Fruit fly (Drosophila melanogaster): ENCODE measurements around the gene M1BP.
A peak's percentile ranks its signal among the peaks of the same experiment; 100 is the strongest.

The M1BP gene

DNA sequence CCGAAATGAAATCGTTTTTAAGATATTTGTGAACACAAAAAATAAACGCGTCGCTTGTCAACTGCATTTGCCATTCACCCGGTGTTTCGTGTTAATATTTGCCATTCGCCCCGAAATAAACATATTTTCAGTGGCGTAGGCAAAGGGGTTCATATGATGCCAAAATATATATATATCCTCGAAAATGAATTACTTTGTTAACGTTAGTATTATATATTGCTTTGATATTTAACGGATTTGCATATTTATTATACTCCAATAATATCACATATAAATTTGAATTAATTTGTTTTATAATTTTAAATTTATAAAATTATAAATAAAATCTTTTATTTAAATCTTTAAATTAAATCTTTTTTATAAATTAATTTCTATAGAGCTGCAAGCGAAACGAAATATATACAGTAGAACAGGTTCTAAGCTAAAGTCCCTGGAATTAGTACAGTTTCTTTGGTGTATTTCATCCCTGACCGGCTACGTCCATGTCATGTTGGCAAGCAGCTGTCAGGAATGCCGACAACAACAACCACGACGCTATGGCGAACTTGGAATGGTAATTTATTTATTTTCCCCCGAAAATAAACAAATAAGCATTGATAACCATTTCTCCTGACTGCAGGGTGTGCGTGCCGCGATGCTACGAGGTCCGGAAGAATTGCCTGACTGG, at the start of gene M1BP, which contains the start of gene CG8202:
TSS of gene M1BP (minus strand) at position 102 of the 667 bp plus-strand sequence.
TSS of gene CG8202 (plus strand) at position 495 of the 667 bp plus-strand sequence.
- TF ChIP-seq CG8924 (tag; optimal IDR thresholded peaks at IDR 0.05) (peak; percentile 96), slbo (GFP tag; IDR thresholded peaks at IDR 0.05) (peak; percentile 85), CG43689 (GFP tag; IDR thresholded peaks at IDR 0.05) (peak; percentile 57; the same call in 1 of the 2 replicates), nom (GFP tag; optimal IDR thresholded peaks at IDR 0.05) (peak; percentile 95), HLHmδ (GFP tag; optimal IDR thresholded peaks at IDR 0.05) (no peak), bigmax (GFP tag; optimal IDR thresholded peaks at IDR 0.05) (no peak), CG13775 (GFP tag; optimal IDR thresholded peaks at IDR 0.05) (peak; percentile 95), hth (optimal IDR thresholded peaks at IDR 0.05) (no peak), vvl (GFP tag; IDR thresholded peaks at IDR 0.05) (peak; percentile 83), NC2β (GFP tag; optimal IDR thresholded peaks at IDR 0.05) (peak; percentile 13), ase (GFP tag; IDR thresholded peaks at IDR 0.05) (peak; percentile 52; the same call in 1 of the 3 replicates), CG14050 (GFP tag; IDR thresholded peaks at IDR 0.05) (0 out of 3 replicates have a peak, but pooled peaks have one; percentile 50), gro (GFP tag; optimal IDR thresholded peaks at IDR 0.05) (peak; percentile 17), CG13624 (GFP tag; optimal IDR thresholded peaks at IDR 0.05) (peak; percentile 32), odd (GFP tag; optimal IDR thresholded peaks at IDR 0.05) (peak; percentile 92), Dek (tag; optimal IDR thresholded peaks at IDR 0.05) (no peak), tio (GFP tag; optimal IDR thresholded peaks at IDR 0.05) (peak; percentile 84), CG10274 (GFP tag; optimal IDR thresholded peaks at IDR 0.05) (no peak), CG14965 (GFP tag; optimal IDR thresholded peaks at IDR 0.05; ENCODE audit: borderline replicate concordance) (no peak), Side (GFP tag; optimal IDR thresholded peaks at IDR 0.05) (peak; percentile 32), CG11398 (GFP tag; optimal IDR thresholded peaks at IDR 0.05) (no peak), CG16813 (GFP tag; IDR thresholded peaks at IDR 0.05; ENCODE audit: partially characterized antibody) (no peak), Bteb2 (GFP tag; optimal IDR thresholded peaks at IDR 0.05) (peak; percentile 41), CG17568 (GFP tag; optimal IDR thresholded peaks at IDR 0.05) (no peak), twi (tag; optimal IDR thresholded peaks at IDR 0.05) (peak; percentile 89), rib (GFP tag; IDR thresholded peaks at IDR 0.05) (no peak), croc (GFP tag; conservative IDR thresholded peaks at IDR 0.05) (peak; percentile 66; the same call in 1 of the 3 replicates), CG17802 (tag; optimal IDR thresholded peaks at IDR 0.05) (peak; percentile 31), CG9932 (GFP tag; IDR thresholded peaks at IDR 0.05) (peak; percentile 82), Ptx1 (GFP tag; IDR thresholded peaks at IDR 0.05) (peak; percentile 85), CG13123 (GFP tag; optimal IDR thresholded peaks at IDR 0.05) (peak; percentile 73), dimm (GFP tag; IDR thresholded peaks at IDR 0.05) (0 out of 2 replicates have a peak, but pooled peaks have one; percentile 37), nau (GFP tag; optimal IDR thresholded peaks at IDR 0.05) (no peak), ind (GFP tag; optimal IDR thresholded peaks at IDR 0.05) (peak; percentile 94), CG18011 (GFP tag; optimal IDR thresholded peaks at IDR 0.05) (peak; percentile 65), hkb (optimal IDR thresholded peaks at IDR 0.05) (no peak), hkb (GFP tag; IDR thresholded peaks at IDR 0.05) (peak; percentile 77), D19B (GFP tag; optimal IDR thresholded peaks at IDR 0.05) (peak; percentile 71), sd (tag; optimal IDR thresholded peaks at IDR 0.05) (peak; percentile 93), stwl (tag; optimal IDR thresholded peaks at IDR 0.05) (peak; percentile 27), CG3995 (GFP tag; optimal IDR thresholded peaks at IDR 0.05) (no peak), CHES-1-like (GFP tag; optimal IDR thresholded peaks at IDR 0.05) (peak; percentile 27), Spps (tag; optimal IDR thresholded peaks at IDR 0.05) (peak; percentile 78), CG10543 (GFP tag; optimal IDR thresholded peaks at IDR 0.05) (peak; percentile 96), Ravus (GFP tag; IDR thresholded peaks at IDR 0.05) (no peak; the same call in 1 of the 2 replicates), onecut (GFP tag; IDR thresholded peaks at IDR 0.05) (peak; percentile 69), zfh2 (GFP tag; optimal IDR thresholded peaks at IDR 0.05) (peak; percentile 53), Hmx (GFP tag; optimal IDR thresholded peaks at IDR 0.05) (no peak), crc (GFP tag; optimal IDR thresholded peaks at IDR 0.05) (no peak), Dref (GFP tag; IDR thresholded peaks at IDR 0.05) (no peak), jumu (GFP tag; optimal IDR thresholded peaks at IDR 0.05) (peak; percentile 7)

Measured in whole organism, embryonic.